Worm (Caenorhabditis elegans): ENCODE measurements around the gene srv-25.

The srv-25 gene

DNA sequence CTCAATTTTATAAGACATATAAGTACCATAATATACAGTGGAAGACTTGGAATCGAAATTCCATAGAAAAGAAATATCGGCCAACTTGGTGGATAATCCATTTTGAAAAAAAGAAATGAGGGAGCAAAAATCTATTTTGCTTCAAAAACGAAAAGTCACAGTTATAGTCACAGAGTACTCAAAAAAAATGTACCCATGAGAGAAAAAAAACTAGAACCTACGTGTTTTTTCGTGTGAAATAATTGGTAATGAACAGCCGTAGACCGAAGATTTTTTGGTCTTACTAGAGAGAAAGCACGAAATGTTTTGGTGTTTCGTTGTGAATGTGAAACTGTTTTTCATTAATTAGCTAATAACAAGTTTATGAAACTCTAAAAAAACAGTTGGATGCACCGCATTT lies 34.2 kb downstream of the srv-25 start, which contains the start of gene srv-30:
Gene srv-30 (minus strand): TSS at position 101 of the 400 bp plus-strand sequence.
- TF ChIP-seq elt-3 (tag; optimal IDR thresholded peaks at IDR 0.05) (no peak), elt-1 (tag; optimal IDR thresholded peaks at IDR 0.05; ENCODE audit: borderline replicate concordance, insufficient read depth) (no peak), lin-32 (GFP tag; optimal IDR thresholded peaks at IDR 0.05) (no peak), ztf-11 (tag; optimal IDR thresholded peaks at IDR 0.05) (no peak), lsy-2 (tag; optimal IDR thresholded peaks at IDR 0.05) (no peak), ceh-39 (tag; optimal IDR thresholded peaks at IDR 0.05) (no peak), blmp-1 (tag; optimal IDR thresholded peaks at IDR 0.05) (no peak), zip-8 (tag; optimal IDR thresholded peaks at IDR 0.05) (no peak), unc-62 (GFP tag; optimal IDR thresholded peaks at IDR 0.05) (no peak), bed-3 (GFP tag; optimal IDR thresholded peaks at IDR 0.05) (no peak), hlh-1 (tag; optimal IDR thresholded peaks at IDR 0.05) (no peak), pha-4 (tag; optimal IDR thresholded peaks at IDR 0.05) (no peak), sptf-1 (tag; optimal IDR thresholded peaks at IDR 0.05) (no peak), cnd-1 (tag; optimal IDR thresholded peaks at IDR 0.05) (no peak), M03D4.4 (tag; optimal IDR thresholded peaks at IDR 0.05) (no peak), tbx-8 (GFP tag; optimal IDR thresholded peaks at IDR 0.05) (no peak), unc-120 (tag; optimal IDR thresholded peaks at IDR 0.05; ENCODE audit: poor library complexity, severe bottlenecking) (no peak), nhr-12 (tag; optimal IDR thresholded peaks at IDR 0.05) (no peak), flh-1 (GFP tag; optimal IDR thresholded peaks at IDR 0.05) (no peak)

DNA sequence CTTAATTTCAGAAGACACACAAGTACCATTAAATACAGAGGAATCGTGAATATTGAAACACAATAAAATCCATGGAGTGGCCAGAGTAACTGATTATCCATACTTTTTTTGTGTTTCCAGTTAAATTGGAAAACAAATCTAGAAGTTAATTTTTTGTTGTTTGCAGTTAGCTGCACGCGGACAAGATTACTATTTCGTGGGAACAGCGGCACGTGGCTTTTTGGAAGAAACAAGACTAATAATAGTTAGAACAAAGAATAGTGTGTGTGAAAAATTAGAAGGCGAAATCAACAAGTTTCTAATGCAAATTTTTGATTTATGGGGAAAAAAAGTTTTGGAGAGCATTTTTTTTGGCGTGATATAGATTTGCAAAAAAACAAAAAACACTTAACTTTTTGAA lies 37.0 kb downstream of the srv-25 start, which contains the start of gene srv-29:
Gene srv-29 (minus strand): TSS at position 101 of the 400 bp plus-strand sequence.
- TF ChIP-seq nhr-76 (tag; optimal IDR thresholded peaks at IDR 0.05) (no peak), elt-1 (tag; optimal IDR thresholded peaks at IDR 0.05; ENCODE audit: borderline replicate concordance, insufficient read depth) (no peak), mls-2 (tag; optimal IDR thresholded peaks at IDR 0.05) (no peak), flh-1 (GFP tag; optimal IDR thresholded peaks at IDR 0.05) (no peak), lin-13 (tag; optimal IDR thresholded peaks at IDR 0.05) (no peak), tbx-8 (GFP tag; optimal IDR thresholded peaks at IDR 0.05) (no peak), M03D4.4 (tag; optimal IDR thresholded peaks at IDR 0.05) (no peak), zip-8 (tag; optimal IDR thresholded peaks at IDR 0.05) (no peak), unc-39 (tag; optimal IDR thresholded peaks at IDR 0.05) (no peak), ceh-83 (GFP tag; optimal IDR thresholded peaks at IDR 0.05) (no peak), nhr-2 (tag; optimal IDR thresholded peaks at IDR 0.05) (no peak), nhr-237 (tag; optimal IDR thresholded peaks at IDR 0.05) (no peak), drap-1 (GFP tag; optimal IDR thresholded peaks at IDR 0.05) (no peak)

DNA sequence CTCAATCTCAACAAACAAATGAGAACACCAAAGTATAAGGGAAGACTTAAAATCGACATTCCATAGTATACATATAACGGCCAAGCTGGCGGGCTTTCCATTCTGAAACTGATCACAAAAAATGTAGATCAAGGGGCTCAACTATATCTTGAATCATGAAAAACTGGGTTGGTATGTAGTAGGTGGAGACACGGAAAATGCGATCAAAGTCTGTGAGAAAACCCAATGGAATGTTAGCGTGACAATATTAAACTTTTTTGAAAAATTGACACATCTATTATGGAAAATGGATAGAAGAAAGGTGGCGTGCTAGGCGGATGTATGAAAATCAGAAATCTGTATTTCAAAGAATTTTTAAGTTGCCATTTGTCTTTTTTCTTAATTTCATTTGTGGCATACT lies 40.3 kb downstream of the srv-25 start, which contains the start of gene srv-28:
Gene srv-28 (minus strand): TSS at position 101 of the 400 bp plus-strand sequence.
- TF ChIP-seq nhr-76 (tag; optimal IDR thresholded peaks at IDR 0.05) (no peak), nhr-28 (tag; optimal IDR thresholded peaks at IDR 0.05) (no peak)

DNA sequence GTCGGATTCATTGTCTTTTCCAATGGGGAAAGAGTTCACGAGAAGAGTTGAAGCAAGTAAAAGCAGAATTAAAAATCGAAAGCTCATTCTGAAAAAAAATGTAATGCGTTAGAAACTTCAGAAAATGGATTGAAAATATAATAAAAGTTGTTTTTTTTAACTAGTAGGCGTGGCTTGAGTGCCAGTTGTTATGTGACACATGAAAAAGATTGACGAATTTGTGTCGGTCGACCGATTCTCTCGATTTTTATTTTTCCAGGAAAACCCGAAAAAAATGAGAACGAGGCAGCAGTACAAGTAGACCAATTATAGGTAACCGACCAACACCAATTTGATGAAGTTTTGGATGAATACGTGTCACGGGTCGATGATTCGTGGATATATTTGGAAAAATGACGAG lies 43.8 kb downstream of the srv-25 start, which contains the start of gene nlp-16:
Gene nlp-16 (minus strand): TSS at position 101 of the 400 bp plus-strand sequence.
- TF ChIP-seq sptf-1 (tag; optimal IDR thresholded peaks at IDR 0.05), result no peak
- no peak for TF ChIP-seq mab-5 (tag; optimal IDR thresholded peaks at IDR 0.05)

DNA sequence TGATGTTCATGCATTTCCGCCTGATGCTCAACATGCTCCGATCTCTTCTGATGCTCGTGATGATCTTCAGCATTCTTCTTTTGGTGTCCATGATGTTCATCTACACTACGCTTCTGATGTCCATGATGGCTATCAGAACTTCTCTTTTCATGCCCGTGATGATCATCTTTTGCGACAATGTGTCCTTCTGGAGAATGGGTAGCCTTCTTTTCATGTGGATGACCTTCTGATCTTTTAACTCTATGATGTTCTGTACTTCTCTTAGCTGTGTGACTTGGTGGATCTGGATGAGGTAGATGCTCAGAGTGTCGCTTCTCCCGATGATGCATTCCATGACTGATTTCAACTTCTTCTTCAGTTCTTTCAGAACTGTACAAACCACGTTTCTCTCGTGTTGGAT lies 44.6 kb downstream of the srv-25 start:
- TF ChIP-seq M03D4.4 (tag; optimal IDR thresholded peaks at IDR 0.05), result no peak
- TF ChIP-seq mep-1 (tag; optimal IDR thresholded peaks at IDR 0.05), result no peak

DNA sequence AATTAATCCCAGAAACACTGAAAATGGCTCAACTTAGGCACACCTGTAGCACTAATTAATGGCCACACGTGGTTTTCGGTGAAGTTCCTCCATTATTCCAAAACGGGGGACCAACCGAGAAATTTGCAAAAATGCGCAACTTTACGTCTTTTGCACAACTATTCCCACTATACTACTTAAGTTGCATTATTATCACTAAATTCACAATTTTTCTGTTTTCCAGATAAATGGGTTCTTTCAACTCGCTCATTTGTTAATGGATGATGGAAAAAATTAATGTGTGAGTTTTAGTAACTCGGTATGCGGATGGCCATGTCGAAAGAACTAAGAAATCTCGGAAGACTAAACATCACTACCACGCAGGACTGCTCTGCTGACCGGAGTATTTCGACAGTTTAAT lies 48.9 kb downstream of the srv-25 start, which contains the start of gene T13A10.64:
Gene T13A10.64 (plus strand): TSS at position 301 of the 400 bp plus-strand sequence.
- TF ChIP-seq snpc-4 (tag; optimal IDR thresholded peaks at IDR 0.05), result no peak
- TF ChIP-seq nhr-12 (tag; optimal IDR thresholded peaks at IDR 0.05), result no peak
- no peak for TF ChIP-seq ces-1 (GFP tag; optimal IDR thresholded peaks at IDR 0.05)
- TF ChIP-seq unc-62 (GFP tag; optimal IDR thresholded peaks at IDR 0.05), result no peak
- TF ChIP-seq sem-2 (GFP tag; optimal IDR thresholded peaks at IDR 0.05), result no peak
- TF ChIP-seq drap-1 (GFP tag; optimal IDR thresholded peaks at IDR 0.05), result no peak
- no peak for TF ChIP-seq mep-1 (tag; optimal IDR thresholded peaks at IDR 0.05)
- TF ChIP-seq flh-1 (GFP tag; optimal IDR thresholded peaks at IDR 0.05), result no peak
- TF ChIP-seq zip-8 (tag; optimal IDR thresholded peaks at IDR 0.05), result no peak
- no peak for TF ChIP-seq nhr-2 (tag; optimal IDR thresholded peaks at IDR 0.05)
- TF ChIP-seq ham-2 (GFP tag; optimal IDR thresholded peaks at IDR 0.05), result no peak
- TF ChIP-seq sptf-1 (tag; optimal IDR thresholded peaks at IDR 0.05), result no peak
- TF ChIP-seq mab-5 (tag; optimal IDR thresholded peaks at IDR 0.05), result no peak
- TF ChIP-seq cnd-1 (tag; optimal IDR thresholded peaks at IDR 0.05), result no peak
